Worm (Caenorhabditis elegans): ENCODE data around the gene pst-1.

pst-1 gene

ce11 chrV:5917707-5918106, 25.6 kb upstream of the pst-1 start, which contains the start of gene lrpr-1 (continued):
- TF ChIP-seq vab-7 (GFP tag; IDR thresholded peaks at IDR 0.05), result no peak
- TF ChIP-seq unc-39 (tag; optimal IDR thresholded peaks at IDR 0.05), result no peak
- no peak for TF ChIP-seq unc-62 (GFP tag; optimal IDR thresholded peaks at IDR 0.05 in 1 of 2)
- no peak for TF ChIP-seq unc-62 (tag; optimal IDR thresholded peaks at IDR 0.05)
- TF ChIP-seq ces-1 (GFP tag; optimal IDR thresholded peaks at IDR 0.05), result no peak
- 0 out of 2 replicates have a peak, but pooled peaks have one; percentile 49 for TF ChIP-seq D1046.2 (GFP tag; IDR thresholded peaks at IDR 0.05)
- TF ChIP-seq hlh-30 (tag; optimal IDR thresholded peaks at IDR 0.05; ENCODE audit: insufficient read depth), result peak; percentile 52
- TF ChIP-seq mxl-2 (GFP tag; conservative IDR thresholded peaks at IDR 0.05), result 0 out of 2 replicates have a peak, but pooled peaks have one; percentile 49
- no peak for TF ChIP-seq hlh-11 (tag; optimal IDR thresholded peaks at IDR 0.05)
- no peak for TF ChIP-seq ztf-7 (tag; optimal IDR thresholded peaks at IDR 0.05)
- no peak for TF ChIP-seq nhr-41 (GFP tag; IDR thresholded peaks at IDR 0.05)
- TF ChIP-seq mdt-29 (GFP tag; IDR thresholded peaks at IDR 0.05), result 0 out of 2 replicates have a peak, but pooled peaks have one; percentile 23
- no peak for TF ChIP-seq nhr-42 (GFP tag; IDR thresholded peaks at IDR 0.05)
- peak; percentile 66 for TF ChIP-seq hmg-1.1 (GFP tag; IDR thresholded peaks at IDR 0.05)
- TF ChIP-seq lin-29 (GFP tag; IDR thresholded peaks at IDR 0.05), result no peak
- TF ChIP-seq ctbp-1 (GFP tag; IDR thresholded peaks at IDR 0.05), result no peak
- peak in 1 of 2 experiments; percentile 92 for TF ChIP-seq hif-1 (tag; optimal IDR thresholded peaks at IDR 0.05)
- TF ChIP-seq unc-130 (GFP tag; optimal IDR thresholded peaks at IDR 0.05), result peak; percentile 92
- peak; percentile 85 for TF ChIP-seq madf-9 (GFP tag; conservative IDR thresholded peaks at IDR 0.05)
- TF ChIP-seq rbr-2 (tag; optimal IDR thresholded peaks at IDR 0.05), result peak; percentile 65
- TF ChIP-seq dve-1 (tag; optimal IDR thresholded peaks at IDR 0.05; ENCODE audit: insufficient read depth), result no peak
- peak; percentile 55 for TF ChIP-seq F10B5.3 (tag; optimal IDR thresholded peaks at IDR 0.05)
- no peak for TF ChIP-seq F37D6.2 (tag; optimal IDR thresholded peaks at IDR 0.05)
- no peak for TF ChIP-seq zip-2 (tag; optimal IDR thresholded peaks at IDR 0.05)
- TF ChIP-seq T20F7.1 (GFP tag; optimal IDR thresholded peaks at IDR 0.05), result peak; percentile 81

- TF ChIP-seq aha-1 (tag) (no peak), F10B5.3 (tag; optimal IDR thresholded peaks at IDR 0.05) (no peak), egl-27 (tag; optimal IDR thresholded peaks at IDR 0.05) (no peak), nhr-28 (tag; optimal IDR thresholded peaks at IDR 0.05) (no peak), ceh-28 (tag; optimal IDR thresholded peaks at IDR 0.05) (no peak), lin-15B (tag; optimal IDR thresholded peaks at IDR 0.05) (no peak), spr-3 (GFP tag; optimal IDR thresholded peaks at IDR 0.05) (no peak), jun-1 (tag; optimal IDR thresholded peaks at IDR 0.05) (no peak), lin-29 (GFP tag; IDR thresholded peaks at IDR 0.05) (no peak), nhr-237 (tag; optimal IDR thresholded peaks at IDR 0.05) (no peak), lin-39 (tag; optimal IDR thresholded peaks at IDR 0.05) (no peak), ztf-7 (tag; optimal IDR thresholded peaks at IDR 0.05) (no peak), madf-9 (GFP tag; conservative IDR thresholded peaks at IDR 0.05) (no peak), dmd-9 (GFP tag; IDR thresholded peaks at IDR 0.05) (no peak), hmg-1.1 (GFP tag; IDR thresholded peaks at IDR 0.05) (no peak), lsy-2 (tag; optimal IDR thresholded peaks at IDR 0.05) (no peak), fos-1 (tag; optimal IDR thresholded peaks at IDR 0.05) (no peak), ceh-20 (GFP tag; IDR thresholded peaks at IDR 0.05) (no peak), nhr-48 (tag; optimal IDR thresholded peaks at IDR 0.05) (no peak), daf-8 (GFP tag; IDR thresholded peaks at IDR 0.05) (no peak)
These were observed 23.4 kb upstream of the pst-1 start, which contains the start of gene C04E6.12 for ce11 chrV:5919887-5920286. C04E6.12 (minus strand) TSS chrV:5919987.

DNA sequence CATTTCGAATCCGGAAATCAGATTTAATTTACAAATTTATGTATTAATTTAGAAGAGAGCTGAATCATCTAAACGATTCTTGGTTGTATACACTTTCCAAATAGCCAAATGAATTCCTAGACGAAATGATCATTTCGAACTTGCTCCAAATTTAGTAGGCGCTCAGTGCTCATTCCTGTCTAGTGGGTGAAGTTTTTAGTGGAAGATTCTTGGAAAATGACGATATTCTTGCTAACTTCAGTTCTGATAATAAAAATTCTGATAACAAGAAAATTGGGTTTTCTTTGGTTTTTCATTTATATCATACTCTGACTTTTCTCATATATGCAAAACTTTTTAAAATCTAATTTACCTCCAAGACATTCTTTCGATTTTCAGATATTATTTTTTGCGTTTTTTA, 21.5 kb upstream of the pst-1 start:
- no peak for TF ChIP-seq skn-1 (tag; optimal IDR thresholded peaks at IDR 0.05)
- TF ChIP-seq egl-43 (GFP tag; IDR thresholded peaks at IDR 0.05), result no peak
- no peak for TF ChIP-seq pqm-1 (tag; optimal IDR thresholded peaks at IDR 0.05)
- TF ChIP-seq zip-2 (tag; optimal IDR thresholded peaks at IDR 0.05), result no peak
- TF ChIP-seq php-3 (GFP tag; IDR thresholded peaks at IDR 0.05), result no peak
- TF ChIP-seq nhr-41 (GFP tag; IDR thresholded peaks at IDR 0.05), result no peak
- TF ChIP-seq nhr-237 (tag; optimal IDR thresholded peaks at IDR 0.05), result no peak
- TF ChIP-seq D1046.2 (GFP tag; IDR thresholded peaks at IDR 0.05), result no peak
- no peak for TF ChIP-seq F37D6.2 (tag; optimal IDR thresholded peaks at IDR 0.05)
- no peak for TF ChIP-seq attf-4 (tag; optimal IDR thresholded peaks at IDR 0.05)
- no peak for TF ChIP-seq lin-29 (GFP tag; IDR thresholded peaks at IDR 0.05)
- TF ChIP-seq T26A8.4 (GFP tag; IDR thresholded peaks at IDR 0.05), result no peak
- TF ChIP-seq ztf-11 (tag; optimal IDR thresholded peaks at IDR 0.05), result no peak
- TF ChIP-seq lim-7 (GFP tag; IDR thresholded peaks at IDR 0.05), result no peak
- TF ChIP-seq lin-39 (tag; optimal IDR thresholded peaks at IDR 0.05), result no peak
